Worm (Caenorhabditis elegans): ENCODE data around the gene T08G5.15.

DNA sequence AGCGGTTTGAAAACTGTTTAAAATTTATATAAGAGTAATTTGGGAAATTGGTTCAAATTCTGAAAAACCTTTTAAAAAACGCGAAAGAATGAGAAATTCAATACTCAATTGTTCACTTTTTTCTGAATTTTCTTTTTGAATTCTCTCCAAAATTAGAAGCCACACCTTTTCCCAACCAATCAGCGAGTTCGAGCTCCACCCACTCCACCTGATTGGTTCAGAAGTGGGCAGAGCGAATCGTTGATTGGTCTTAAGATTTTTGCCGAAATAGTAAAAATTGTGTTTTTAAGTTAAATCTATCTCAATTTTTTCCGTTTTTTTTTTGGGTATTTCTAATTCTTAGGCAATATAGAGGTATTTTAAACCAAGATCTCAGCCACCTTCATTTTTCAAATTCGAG lies 41.0 kb upstream of the T08G5.15 start:
- TF ChIP-seq elt-3 (tag; optimal IDR thresholded peaks at IDR 0.05) (no peak), snpc-4 (tag; optimal IDR thresholded peaks at IDR 0.05) (no peak), nhr-11 (tag; optimal IDR thresholded peaks at IDR 0.05) (no peak), nhr-25 (tag; optimal IDR thresholded peaks at IDR 0.05) (no peak), sma-9 (GFP tag; optimal IDR thresholded peaks at IDR 0.05) (no peak), sma-9 (tag; optimal IDR thresholded peaks at IDR 0.05) (no peak), alr-1 (tag; optimal IDR thresholded peaks at IDR 0.05) (no peak), nhr-237 (tag; optimal IDR thresholded peaks at IDR 0.05) (no peak), nhr-12 (tag; optimal IDR thresholded peaks at IDR 0.05) (no peak), skn-1 (tag; optimal IDR thresholded peaks at IDR 0.05) (no peak), ceh-82 (tag; optimal IDR thresholded peaks at IDR 0.05) (no peak)
